Worm (Caenorhabditis elegans) whole organism, young adult: ENCODE data around the gene T04F8.2.

Source experiments
- C17E4.6 ChIP-seq: fragments of 200-800 bp; sonication (Bioruptor generic); IDR thresholded peaks from 2 replicates; pipeline ENCODE4 v1.3.6; 2022; ENCODE audit warnings: missing genetic modification reagents, missing genetic modification characterization, missing compliant biosample characterization
- Y53G8AR.9 ChIP-seq: fragments of 200-800 bp; sonication (Bioruptor generic); conservative IDR thresholded peaks from 2 replicates; pipeline ENCODE4 v1.3.6; 2022; ENCODE audit warnings: missing genetic modification reagents, missing genetic modification characterization, missing compliant biosample characterization
- ZK185.1 ChIP-seq: sonication (generic microtip); optimal IDR thresholded peaks from 2 replicates; lab custom pipeline; 2016; ENCODE audit warnings: mild to moderate bottlenecking, missing genetic modification characterization, missing compliant biosample characterization; ENCODE audit not compliant: poor library complexity, severe bottlenecking
- aptf-2 ChIP-seq: fragments of 200-800 bp; sonication (Bioruptor generic); conservative IDR thresholded peaks from 2 replicates; pipeline ENCODE4 v1.3.6; 2022; ENCODE audit warnings: missing genetic modification reagents, missing genetic modification characterization, missing compliant biosample characterization
- atf-7 ChIP-seq: sonication (generic microtip); optimal IDR thresholded peaks from 2 replicates; lab custom pipeline; 2017; ENCODE audit warnings: mild to moderate bottlenecking, missing genetic modification characterization, missing compliant biosample characterization
- attf-3 ChIP-seq: fragments of 200-800 bp; sonication (Bioruptor generic); conservative IDR thresholded peaks from 2 replicates; pipeline ENCODE4 v1.3.6; 2022; ENCODE audit warnings: missing genetic modification reagents, missing genetic modification characterization, missing compliant biosample characterization
- cebp-1 ChIP-seq, 2 experiments: fragments of 200-800 bp in 1 of 2; sonication (Bioruptor generic) in 1 of 2; sonication (generic microtip) in 1 of 2; IDR thresholded peaks in 1 of 2; optimal IDR thresholded peaks in 1 of 2; 2 replicates each; pipeline versions ENCODE4 v1.3.6 to Lab custom; 2017 to 2022; ENCODE audit warnings: missing compliant biosample characterization in 2 of 2, missing genetic modification characterization in 2 of 2, mild to moderate bottlenecking in 1 of 2, missing genetic modification reagents in 1 of 2, moderate library complexity in 1 of 2
- chd-7 ChIP-seq: sonication (generic microtip); optimal IDR thresholded peaks from 2 replicates; lab custom pipeline; 2016; ENCODE audit warnings: mild to moderate bottlenecking, missing genetic modification characterization, moderate library complexity, missing compliant biosample characterization
- dox-1 ChIP-seq: fragments of 200-800 bp; sonication (Bioruptor generic); IDR thresholded peaks from 2 replicates; pipeline ENCODE4 v1.3.6; 2022; ENCODE audit warnings: missing genetic modification reagents, missing genetic modification characterization, missing compliant biosample characterization
- dpl-1 ChIP-seq: fragments of 150-350 bp; optimal IDR thresholded peaks from 2 replicates; lab custom pipeline; 2014; ENCODE audit warnings: missing biosample characterization, missing genetic modification reagents, missing genetic modification characterization
- efl-1 ChIP-seq: fragments of 150-350 bp; optimal IDR thresholded peaks from 2 replicates; lab custom pipeline; 2014; ENCODE audit warnings: missing biosample characterization, missing genetic modification reagents, missing genetic modification characterization
- hsf-1 ChIP-seq: fragments of 200-800 bp; sonication (Bioruptor generic); IDR thresholded peaks from 2 replicates; pipeline ENCODE4 v1.3.6; 2022; ENCODE audit warnings: missing genetic modification reagents, missing genetic modification characterization, missing compliant biosample characterization
- let-607 ChIP-seq, 2 experiments: fragments of 200-800 bp in 1 of 2; sonication (Bioruptor generic) in 1 of 2; sonication (generic microtip) in 1 of 2; optimal IDR thresholded peaks; 2 replicates each; lab custom pipeline; 2016 to 2018; ENCODE audit warnings: mild to moderate bottlenecking in 2 of 2, missing compliant biosample characterization in 2 of 2, missing genetic modification characterization in 2 of 2, moderate library complexity in 2 of 2, missing genotype in 1 of 2
- lin-35 ChIP-seq, 3 experiments: fragments of 150-350 bp in 2 of 3; sonication (generic microtip) in 1 of 3; optimal IDR thresholded peaks; 2 replicates each; lab custom pipeline; 2014 to 2018; ENCODE audit warnings: missing biosample characterization in 3 of 3, missing genetic modification characterization in 3 of 3, missing genetic modification reagents in 3 of 3
- madf-3 ChIP-seq: fragments of 200-800 bp; sonication (Bioruptor generic); IDR thresholded peaks from 2 replicates; pipeline ENCODE4 v1.3.6; 2022; ENCODE audit warnings: missing genetic modification reagents, missing genetic modification characterization, missing compliant biosample characterization
- madf-6 ChIP-seq: fragments of 200-800 bp; sonication (Bioruptor generic); IDR thresholded peaks from 2 replicates; pipeline ENCODE4 v1.3.6; 2022; ENCODE audit warnings: missing genetic modification reagents, missing genetic modification characterization, missing compliant biosample characterization
- madf-8 ChIP-seq: fragments of 200-800 bp; sonication (Bioruptor generic); conservative IDR thresholded peaks from 2 replicates; pipeline ENCODE4 v1.3.6; 2022; ENCODE audit warnings: missing genetic modification reagents, missing genetic modification characterization, missing compliant biosample characterization
- mxl-1 ChIP-seq: sonication (generic microtip); optimal IDR thresholded peaks from 2 replicates; lab custom pipeline; 2016; ENCODE audit warnings: missing genetic modification characterization, missing compliant biosample characterization
- nfya-1 ChIP-seq: sonication (generic microtip); optimal IDR thresholded peaks from 2 replicates; lab custom pipeline; 2017; ENCODE audit warnings: antibody characterized with exemption, missing compliant biosample characterization, missing genetic modification characterization, borderline replicate concordance; ENCODE audit not compliant: insufficient read depth
- nhr-80 ChIP-seq: sonication (generic microtip); optimal IDR thresholded peaks from 2 replicates; lab custom pipeline; 2016; ENCODE audit warnings: missing genetic modification characterization, missing compliant biosample characterization
- nhr-90 ChIP-seq: sonication (generic microtip); optimal IDR thresholded peaks from 2 replicates; lab custom pipeline; 2016; ENCODE audit warnings: missing genotype, mild to moderate bottlenecking, missing genetic modification characterization, missing compliant biosample characterization
- pbrm-1 ChIP-seq: fragments of 200-800 bp; sonication (Bioruptor generic); IDR thresholded peaks from 2 replicates; pipeline ENCODE4 v1.3.6; 2022; ENCODE audit warnings: missing genetic modification reagents, missing genetic modification characterization, missing compliant biosample characterization
- pha-4 ChIP-seq: fragments of 150-350 bp; sonication (generic microtip); optimal IDR thresholded peaks from 2 replicates; lab custom pipeline; 2014; ENCODE audit warnings: missing biosample characterization, missing genetic modification reagents, missing genetic modification characterization
- rcor-1 ChIP-seq: fragments of 200-800 bp; sonication (Bioruptor generic); IDR thresholded peaks from 2 replicates; pipeline ENCODE4 v1.3.6; 2022; ENCODE audit warnings: missing genetic modification reagents, missing genetic modification characterization, missing compliant biosample characterization
- rec-8 ChIP-seq, 2 experiments: sonication (generic microtip); optimal IDR thresholded peaks; 2 replicates each; lab custom pipeline; 2016; ENCODE audit warnings: mild to moderate bottlenecking in 2 of 2, missing genetic modification characterization in 2 of 2, missing genetic modification reagents in 2 of 2, missing genotype in 2 of 2, missing biosample characterization in 1 of 2, missing compliant biosample characterization in 1 of 2, moderate library complexity in 1 of 2
- snpc-1.1 ChIP-seq: sonication (generic microtip); optimal IDR thresholded peaks from 2 replicates; lab custom pipeline; 2017; ENCODE audit warnings: missing genetic modification characterization, mild to moderate bottlenecking, missing compliant biosample characterization, antibody characterized with exemption, moderate library complexity, missing genotype, missing genetic modification reagents; ENCODE audit not compliant: insufficient read depth
- snpc-1.3 ChIP-seq: sonication (generic microtip); optimal IDR thresholded peaks from 2 replicates; lab custom pipeline; 2017; ENCODE audit warnings: missing genetic modification characterization, mild to moderate bottlenecking, missing compliant biosample characterization, antibody characterized with exemption, moderate library complexity, missing genotype, missing genetic modification reagents; ENCODE audit not compliant: insufficient read depth
- snpc-3.4 ChIP-seq: sonication (generic microtip); optimal IDR thresholded peaks from 2 replicates; lab custom pipeline; 2017; ENCODE audit warnings: missing genetic modification characterization, mild to moderate bottlenecking, missing compliant biosample characterization, antibody characterized with exemption, moderate library complexity, missing genotype, missing genetic modification reagents
- sptf-2 ChIP-seq: fragments of 200-800 bp; sonication (Bioruptor generic); optimal IDR thresholded peaks from 2 replicates; lab custom pipeline; 2018; ENCODE audit warnings: mild to moderate bottlenecking, missing genetic modification characterization, missing compliant biosample characterization
- tbp1 ChIP-seq: fragments of 200-800 bp; sonication (Bioruptor generic); optimal IDR thresholded peaks from 2 replicates; lab custom pipeline; 2018; ENCODE audit warnings: mild to moderate bottlenecking, missing genetic modification characterization, missing compliant biosample characterization
- tlf-1 ChIP-seq: fragments of 200-800 bp; sonication (Bioruptor generic); optimal IDR thresholded peaks from 2 replicates; lab custom pipeline; 2018; ENCODE audit warnings: mild to moderate bottlenecking, missing genetic modification characterization, missing compliant biosample characterization
- unc-62 ChIP-seq: fragments of 150-350 bp; optimal IDR thresholded peaks from 2 replicates; lab custom pipeline; 2014; ENCODE audit warnings: missing biosample characterization, missing genetic modification reagents, missing genetic modification characterization
- zfh-2 ChIP-seq: fragments of 200-800 bp; sonication (Bioruptor generic); conservative IDR thresholded peaks from 2 replicates; pipeline ENCODE4 v1.3.6; 2022; ENCODE audit warnings: missing genetic modification reagents, missing genetic modification characterization, missing compliant biosample characterization
- ztf-18 ChIP-seq: sonication (generic microtip); optimal IDR thresholded peaks from 2 replicates; lab custom pipeline; 2016; ENCODE audit warnings: missing genotype, mild to moderate bottlenecking, missing genetic modification characterization, missing compliant biosample characterization
- ztf-22 ChIP-seq: fragments of 200-800 bp; sonication (Bioruptor generic); optimal IDR thresholded peaks from 2 replicates; lab custom pipeline; 2018; ENCODE audit warnings: mild to moderate bottlenecking, missing genetic modification characterization, moderate library complexity, missing compliant biosample characterization
- ztf-6 ChIP-seq: fragments of 200-800 bp; sonication (Bioruptor generic); IDR thresholded peaks from 2 replicates; pipeline ENCODE4 v1.3.6; 2022; ENCODE audit warnings: missing genetic modification reagents, missing genetic modification characterization, missing compliant biosample characterization

The T04F8.2 gene

ce11 chrX:11662557-11662956, 6.2 kb upstream of the T04F8.2 start:
- no peak for TF ChIP-seq C17E4.6 (GFP tag; lab: Robert Waterston, UW)
- no peak for TF ChIP-seq dpl-1 (GFP tag; lab: Kevin White, UChicago)
- TF ChIP-seq efl-1 (GFP tag; lab: Kevin White, UChicago): peak; percentile 10
- TF ChIP-seq nhr-90 (tag; lab: Kevin White, UChicago): no peak
- TF ChIP-seq dox-1 (GFP tag; lab: Robert Waterston, UW): 0 out of 2 replicates have a peak, but pooled peaks have one; percentile 46
- TF ChIP-seq ztf-6: no peak
- no peak for TF ChIP-seq aptf-2 (GFP tag; lab: Robert Waterston, UW)
- no peak for TF ChIP-seq rcor-1 (GFP tag; lab: Robert Waterston, UW)
- no peak for TF ChIP-seq snpc-1.3 (tag; lab: Kevin White, UChicago)
- no peak for TF ChIP-seq ZK185.1 (tag; lab: Kevin White, UChicago)
- no peak for TF ChIP-seq pha-4
- TF ChIP-seq ztf-18 (tag; lab: Kevin White, UChicago): peak; percentile 82
- TF ChIP-seq pbrm-1 (GFP tag; lab: Robert Waterston, UW): no peak
- TF ChIP-seq madf-3: 0 out of 2 replicates have a peak, but pooled peaks have one; percentile 17

ce11 chrX:11662069-11662468, 5.7 kb upstream of the T04F8.2 start:
- TF ChIP-seq snpc-1.1 (tag; lab: Kevin White, UChicago): no peak
- no peak for TF ChIP-seq nfya-1 (tag; lab: Kevin White, UChicago)
- no peak for TF ChIP-seq cebp-1 (GFP tag; IDR thresholded peaks at IDR 0.05; lab: Robert Waterston, UW)
- peak; percentile 31 for TF ChIP-seq cebp-1 (tag; optimal IDR thresholded peaks at IDR 0.05; lab: Kevin White, UChicago)
- TF ChIP-seq let-607 (tag; optimal IDR thresholded peaks at IDR 0.05; lab: Kevin White, UChicago): no peak
- no peak for TF ChIP-seq tlf-1 (GFP tag; lab: Kevin White, UChicago)
- no peak for TF ChIP-seq hsf-1 (GFP tag; lab: Robert Waterston, UW)
- no peak for TF ChIP-seq Y53G8AR.9 (GFP tag; lab: Robert Waterston, UW)
- TF ChIP-seq zfh-2: no peak

DNA sequence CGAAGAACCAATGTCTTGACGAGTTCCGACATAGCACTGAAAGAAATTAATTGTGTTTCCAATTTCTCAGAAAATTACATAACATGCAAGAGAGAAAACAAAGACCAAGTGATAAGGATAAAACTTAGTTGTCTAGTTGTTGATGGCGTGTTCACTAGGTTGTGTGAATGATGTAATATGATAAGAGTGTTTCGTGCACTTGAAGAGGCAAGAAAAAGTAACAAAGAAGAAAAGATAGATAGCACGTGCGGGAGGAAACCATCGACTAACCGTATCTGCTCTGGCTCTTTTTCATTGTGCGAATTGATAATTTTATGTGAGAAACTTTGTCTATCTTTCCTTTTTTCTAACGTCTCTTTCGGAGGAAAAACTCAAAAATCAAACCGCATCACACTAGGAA, 5.3 kb upstream of the T04F8.2 start, which contains the start of gene sfxn-1.5:
sfxn-1.5 (minus strand) TSS at position 36 of the 400 bp plus-strand sequence.
- peak; percentile 94 for TF ChIP-seq nhr-80 (tag; lab: Kevin White, UChicago)
- no peak for TF ChIP-seq nfya-1 (tag; lab: Kevin White, UChicago)
- peak in 1 of 2 experiments; percentile 50 for TF ChIP-seq let-607 (tag; optimal IDR thresholded peaks at IDR 0.05; lab: Kevin White, UChicago)
- TF ChIP-seq tbp1 (GFP tag; lab: Kevin White, UChicago): peak; percentile 7
- no peak for TF ChIP-seq snpc-1.3 (tag; lab: Kevin White, UChicago)
- no peak for TF ChIP-seq lin-35 (GFP tag; optimal IDR thresholded peaks at IDR 0.05; lab: Kevin White, UChicago)
- no peak for TF ChIP-seq attf-3 (GFP tag; lab: Robert Waterston, UW)
- no peak for TF ChIP-seq ztf-22 (GFP tag; lab: Kevin White, UChicago)
- TF ChIP-seq dox-1 (GFP tag; lab: Robert Waterston, UW): peak; percentile 35; the same call in 1 of the 2 replicates
- no peak for TF ChIP-seq chd-7 (tag; lab: Kevin White, UChicago)
- peak; percentile 31 for TF ChIP-seq atf-7 (tag; lab: Kevin White, UChicago)
- TF ChIP-seq, all 124 proteins: peak for 5

ce11 chrX:11658331-11658730, 2.0 kb upstream of the T04F8.2 start, which contains the start of gene T04F8.3:
Gene T04F8.3, plus strand, starts transcription at chrX:11658631.
- TF ChIP-seq madf-6 (GFP tag; lab: Robert Waterston, UW) (no peak), nhr-90 (tag; lab: Kevin White, UChicago) (no peak), unc-62 (no peak), mxl-1 (tag; lab: Kevin White, UChicago) (no peak), ztf-6 (no peak), pbrm-1 (GFP tag; lab: Robert Waterston, UW) (no peak), snpc-3.4 (tag; lab: Kevin White, UChicago) (no peak), madf-8 (no peak), rec-8 (tag; optimal IDR thresholded peaks at IDR 0.05; lab: Kevin White, UChicago) (no peak), sptf-2 (GFP tag; lab: Kevin White, UChicago) (no peak)
